Worm (Caenorhabditis elegans): ENCODE measurements around the gene F56F11.1.

The F56F11.1 gene

DNA sequence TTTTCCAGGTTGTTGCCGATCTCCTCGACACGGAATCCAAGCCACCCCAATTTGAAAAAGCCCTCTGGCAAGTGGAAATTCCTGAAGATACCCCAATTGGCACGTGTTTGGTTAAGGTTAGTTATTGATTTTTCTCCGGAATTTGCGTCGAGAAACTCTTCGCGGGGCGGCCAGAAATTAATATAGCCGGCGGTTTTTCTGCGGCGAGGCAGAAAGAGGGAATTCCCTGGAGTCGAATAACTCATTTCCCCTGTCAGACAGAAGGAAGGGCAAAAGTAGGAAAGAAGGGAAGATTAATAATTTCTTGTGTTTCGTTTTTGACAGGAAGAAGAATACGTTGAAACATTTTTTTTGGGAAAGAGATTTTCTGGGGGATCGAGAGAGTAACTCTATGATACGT lies 27.1 kb downstream of the F56F11.1 start:
- peak; percentile 65 for TF ChIP-seq mab-5 (tag; optimal IDR thresholded peaks at IDR 0.05)
- TF ChIP-seq ztf-4 (tag; optimal IDR thresholded peaks at IDR 0.05): no peak

DNA sequence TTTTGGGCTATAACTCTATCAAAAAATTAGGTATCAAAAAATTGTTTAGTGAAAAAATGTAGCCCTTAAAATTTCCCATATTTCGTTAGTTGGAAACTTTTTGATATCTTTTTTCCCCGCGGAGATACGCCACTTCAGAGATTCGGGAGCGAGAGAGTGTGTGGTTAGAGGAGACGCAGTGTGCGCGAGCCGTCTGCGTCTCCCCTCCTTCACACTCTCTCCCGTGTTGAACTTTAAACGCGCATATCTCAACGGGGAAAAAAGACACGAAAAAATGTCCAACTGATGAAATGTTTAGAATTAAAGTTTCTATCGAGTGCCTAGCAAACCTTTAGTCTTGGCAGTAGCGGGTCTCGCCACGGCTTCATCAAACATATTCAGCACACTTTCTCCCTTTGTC lies 28.7 kb downstream of the F56F11.1 start:
- TF ChIP-seq aly-2 (tag; optimal IDR thresholded peaks at IDR 0.05) (no peak), mab-5 (tag; optimal IDR thresholded peaks at IDR 0.05) (no peak), nhr-23 (tag; optimal IDR thresholded peaks at IDR 0.05) (no peak), nhr-6 (tag; optimal IDR thresholded peaks at IDR 0.05) (no peak), sma-3 (GFP tag; optimal IDR thresholded peaks at IDR 0.05) (no peak), unc-55 (GFP tag; optimal IDR thresholded peaks at IDR 0.05) (no peak), lin-13 (GFP tag; optimal IDR thresholded peaks at IDR 0.05) (no peak), C34F6.9 (tag; optimal IDR thresholded peaks at IDR 0.05) (no peak), elt-3 (tag; optimal IDR thresholded peaks at IDR 0.05) (no peak), lsy-2 (tag; optimal IDR thresholded peaks at IDR 0.05) (no peak), ztf-1 (GFP tag; conservative IDR thresholded peaks at IDR 0.05) (no peak), dmd-4 (tag; optimal IDR thresholded peaks at IDR 0.05) (no peak), crh-2 (tag; optimal IDR thresholded peaks at IDR 0.05) (no peak), snpc-4 (tag; optimal IDR thresholded peaks at IDR 0.05) (no peak), R02D3.7 (tag; optimal IDR thresholded peaks at IDR 0.05) (no peak), ztf-4 (tag; optimal IDR thresholded peaks at IDR 0.05) (no peak), alr-1 (tag; optimal IDR thresholded peaks at IDR 0.05) (no peak), nhr-77 (tag; optimal IDR thresholded peaks at IDR 0.05) (no peak)

DNA sequence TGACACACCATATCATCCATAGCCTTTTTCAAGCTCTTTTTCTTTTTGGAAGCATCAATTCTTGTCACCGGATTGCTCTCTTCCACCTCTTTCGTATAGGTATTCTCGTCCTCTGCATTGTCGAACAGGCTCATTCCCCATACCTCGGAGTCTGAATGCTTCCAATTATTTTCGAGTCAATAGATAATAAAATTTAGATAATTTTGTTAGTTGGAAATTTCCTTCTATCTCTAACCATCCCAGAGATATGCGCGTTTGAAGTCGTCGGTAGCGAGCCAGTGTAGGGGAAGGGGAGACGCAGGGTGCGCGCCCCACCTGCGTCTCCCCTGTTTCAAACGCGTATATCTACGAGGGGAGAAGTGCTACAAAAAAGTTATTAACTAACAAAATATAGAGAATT lies 29.3 kb downstream of the F56F11.1 start:
- no peak for TF ChIP-seq lin-39 (tag; optimal IDR thresholded peaks at IDR 0.05)
- no peak for TF ChIP-seq ztf-1 (GFP tag; conservative IDR thresholded peaks at IDR 0.05)
- no peak for TF ChIP-seq mbf-1 (tag; optimal IDR thresholded peaks at IDR 0.05)
- no peak for TF ChIP-seq nhr-10 (tag; optimal IDR thresholded peaks at IDR 0.05)
- TF ChIP-seq snpc-4 (tag; optimal IDR thresholded peaks at IDR 0.05): no peak
- TF ChIP-seq R02D3.7 (tag; optimal IDR thresholded peaks at IDR 0.05): no peak
- no peak for TF ChIP-seq unc-55 (GFP tag; optimal IDR thresholded peaks at IDR 0.05)
- no peak for TF ChIP-seq nhr-11 (tag; optimal IDR thresholded peaks at IDR 0.05)
- TF ChIP-seq lsy-2 (tag; optimal IDR thresholded peaks at IDR 0.05): no peak
- TF ChIP-seq lin-11 (tag; optimal IDR thresholded peaks at IDR 0.05): no peak
- no peak for TF ChIP-seq Y55F3AM.14 (GFP tag; optimal IDR thresholded peaks at IDR 0.05)

DNA sequence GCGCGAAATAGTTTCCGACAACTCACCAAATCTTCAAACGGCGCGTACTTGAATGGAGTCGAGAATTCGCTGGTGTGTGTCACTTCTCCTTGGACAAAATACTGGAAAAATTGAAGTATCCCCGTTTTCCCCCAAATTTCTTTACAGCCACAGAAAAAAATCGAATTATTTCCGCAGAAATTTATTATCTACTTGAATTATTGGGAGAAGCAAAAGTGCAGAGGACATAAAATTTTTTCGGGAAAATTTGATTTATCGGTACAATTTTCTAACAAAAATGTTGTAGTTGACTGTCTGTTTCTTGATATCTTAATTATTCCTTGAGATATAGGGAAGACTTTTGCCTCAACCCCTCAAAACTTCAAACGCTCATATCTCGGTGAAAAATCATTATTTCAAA lies 31.5 kb downstream of the F56F11.1 start, which contains the start of gene R10F2.4:
Gene R10F2.4 (minus strand): TSS at position 101 of the 400 bp plus-strand sequence.
- TF ChIP-seq F13H6.1 (tag; optimal IDR thresholded peaks at IDR 0.05) (no peak), sma-3 (GFP tag; optimal IDR thresholded peaks at IDR 0.05) (no peak), nhr-77 (tag; optimal IDR thresholded peaks at IDR 0.05) (no peak), nhr-23 (tag; optimal IDR thresholded peaks at IDR 0.05) (no peak), nhr-21 (tag; optimal IDR thresholded peaks at IDR 0.05) (no peak), elt-1 (tag; optimal IDR thresholded peaks at IDR 0.05) (no peak), lin-13 (GFP tag; optimal IDR thresholded peaks at IDR 0.05) (no peak), fos-1 (tag; optimal IDR thresholded peaks at IDR 0.05) (no peak), lsy-2 (tag; optimal IDR thresholded peaks at IDR 0.05) (no peak), mbf-1 (tag; optimal IDR thresholded peaks at IDR 0.05) (no peak), ceh-82 (tag; optimal IDR thresholded peaks at IDR 0.05) (no peak), nhr-11 (tag; optimal IDR thresholded peaks at IDR 0.05) (no peak), mdl-1 (tag; optimal IDR thresholded peaks at IDR 0.05) (no peak), aly-2 (tag; optimal IDR thresholded peaks at IDR 0.05) (no peak), gmeb-1 (tag; optimal IDR thresholded peaks at IDR 0.05) (no peak), R02D3.7 (tag; optimal IDR thresholded peaks at IDR 0.05) (no peak), sma-9 (GFP tag; optimal IDR thresholded peaks at IDR 0.05) (no peak), sma-9 (tag; optimal IDR thresholded peaks at IDR 0.05) (no peak), alr-1 (tag; optimal IDR thresholded peaks at IDR 0.05) (no peak), nhr-129 (tag; optimal IDR thresholded peaks at IDR 0.05) (no peak), unc-55 (GFP tag; optimal IDR thresholded peaks at IDR 0.05) (no peak)

DNA sequence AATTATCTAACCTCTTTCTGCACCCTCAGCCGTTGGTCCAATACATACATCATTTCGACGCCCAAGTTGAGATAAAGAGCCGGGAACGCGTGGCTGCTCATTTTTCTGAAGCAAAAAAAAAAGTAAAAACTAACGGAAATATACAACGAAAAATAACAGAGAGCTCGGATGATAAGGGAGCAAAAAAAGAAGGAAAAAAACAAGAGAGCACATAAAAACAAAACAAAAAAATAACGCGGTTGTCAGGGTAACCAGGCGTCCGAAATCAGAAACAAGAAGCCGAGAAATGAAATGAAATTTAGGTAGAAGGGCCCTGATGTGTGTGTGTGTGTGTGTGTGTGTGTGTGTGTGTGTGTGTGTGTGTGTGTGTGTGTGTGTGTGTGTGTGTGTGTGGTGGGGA lies 33.1 kb downstream of the F56F11.1 start, which contains the start of gene R10F2.5:
Gene R10F2.5 (minus strand): TSS at position 101 of the 400 bp plus-strand sequence.
- TF ChIP-seq unc-55 (GFP tag; optimal IDR thresholded peaks at IDR 0.05): no peak
- no peak for TF ChIP-seq peb-1 (tag; optimal IDR thresholded peaks at IDR 0.05)
- no peak for TF ChIP-seq unc-62 (GFP tag; optimal IDR thresholded peaks at IDR 0.05)
- TF ChIP-seq nhr-23 (tag; optimal IDR thresholded peaks at IDR 0.05): no peak
- TF ChIP-seq sma-3 (GFP tag; optimal IDR thresholded peaks at IDR 0.05): no peak
- TF ChIP-seq alr-1 (tag; optimal IDR thresholded peaks at IDR 0.05): no peak
